Worm (Caenorhabditis elegans): Measurements from ENCODE around the gene mdt-30.

The mdt-30 gene

DNA sequence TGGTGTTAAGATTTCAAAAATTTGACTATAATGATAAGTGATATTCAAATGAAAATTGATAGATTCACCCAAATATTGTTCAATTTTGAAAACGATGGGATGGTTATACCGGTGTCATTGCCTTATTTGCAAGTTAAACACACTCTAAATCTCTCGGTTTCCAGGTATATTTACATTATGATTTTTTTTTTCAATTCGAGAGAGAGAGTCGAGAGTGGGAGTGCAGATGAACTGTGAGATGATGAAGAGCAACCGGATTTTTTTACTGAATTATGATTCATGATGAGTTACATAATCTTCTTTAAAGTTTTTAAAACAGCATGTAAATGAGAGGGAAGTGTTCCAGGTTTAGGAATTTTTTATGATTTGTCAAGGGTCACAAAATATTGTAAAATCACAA, 5.7 kb upstream of the mdt-30 start, which contains the start of gene F44B9.10:
F44B9.10 (minus strand) TSS at position 101 of the 400 bp plus-strand sequence.
- TF ChIP-seq mab-5 (tag; optimal IDR thresholded peaks at IDR 0.05) (no peak), nhr-237 (tag; optimal IDR thresholded peaks at IDR 0.05) (no peak), Y55F3AM.14 (GFP tag; optimal IDR thresholded peaks at IDR 0.05) (no peak), ztf-11 (tag; optimal IDR thresholded peaks at IDR 0.05) (no peak), ama-1 (optimal IDR thresholded peaks at IDR 0.05) (no peak), nhr-12 (tag; optimal IDR thresholded peaks at IDR 0.05) (no peak), blmp-1 (tag; optimal IDR thresholded peaks at IDR 0.05; ENCODE audit: insufficient read depth) (no peak), ceh-16 (tag; optimal IDR thresholded peaks at IDR 0.05) (no peak), nhr-10 (tag; optimal IDR thresholded peaks at IDR 0.05) (no peak), lin-13 (GFP tag; optimal IDR thresholded peaks at IDR 0.05) (no peak), egl-27 (tag; optimal IDR thresholded peaks at IDR 0.05) (no peak), nhr-129 (tag; optimal IDR thresholded peaks at IDR 0.05) (no peak)

DNA sequence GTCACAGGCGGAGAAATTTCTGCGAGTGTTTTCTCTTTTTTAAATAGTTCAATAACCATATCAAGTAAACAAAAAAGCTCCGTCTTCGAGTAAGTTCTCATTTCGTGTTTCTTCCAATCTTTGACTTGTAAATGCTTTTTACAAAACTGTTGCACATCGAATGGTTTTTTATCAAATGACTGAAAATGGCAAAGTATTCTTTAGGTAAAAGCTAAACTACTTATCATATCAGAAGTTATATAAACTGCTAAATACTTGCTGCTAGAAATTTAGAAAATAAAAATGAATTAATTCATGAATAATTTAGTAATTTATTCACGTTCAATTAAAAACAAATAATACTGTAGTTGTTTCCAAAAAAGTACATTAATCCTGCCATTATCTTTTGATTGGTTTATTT, 3.1 kb upstream of the mdt-30 start, which contains the start of gene F44B9.9:
F44B9.9 (minus strand) TSS at position 101 of the 400 bp plus-strand sequence.
- TF ChIP-seq elt-1 (tag; optimal IDR thresholded peaks at IDR 0.05) (no peak), sem-4 (tag; optimal IDR thresholded peaks at IDR 0.05) (no peak), R02D3.7 (tag; optimal IDR thresholded peaks at IDR 0.05) (no peak), lin-11 (tag; optimal IDR thresholded peaks at IDR 0.05) (no peak), snpc-4 (tag; optimal IDR thresholded peaks at IDR 0.05) (no peak), mdl-1 (tag; optimal IDR thresholded peaks at IDR 0.05) (no peak), fos-1 (tag; optimal IDR thresholded peaks at IDR 0.05) (no peak), unc-55 (GFP tag; optimal IDR thresholded peaks at IDR 0.05) (no peak), nhr-11 (tag; optimal IDR thresholded peaks at IDR 0.05) (no peak), C34F6.9 (tag; optimal IDR thresholded peaks at IDR 0.05) (no peak), ama-1 (optimal IDR thresholded peaks at IDR 0.05) (no peak), ztf-1 (GFP tag; conservative IDR thresholded peaks at IDR 0.05) (no peak), nhr-12 (tag; optimal IDR thresholded peaks at IDR 0.05) (no peak), peb-1 (tag; optimal IDR thresholded peaks at IDR 0.05) (no peak), nhr-25 (tag; optimal IDR thresholded peaks at IDR 0.05) (no peak), aly-2 (tag; optimal IDR thresholded peaks at IDR 0.05) (no peak), lsy-2 (tag; optimal IDR thresholded peaks at IDR 0.05) (no peak), sma-3 (GFP tag; optimal IDR thresholded peaks at IDR 0.05) (no peak), F13H6.1 (tag; optimal IDR thresholded peaks at IDR 0.05) (no peak)

DNA sequence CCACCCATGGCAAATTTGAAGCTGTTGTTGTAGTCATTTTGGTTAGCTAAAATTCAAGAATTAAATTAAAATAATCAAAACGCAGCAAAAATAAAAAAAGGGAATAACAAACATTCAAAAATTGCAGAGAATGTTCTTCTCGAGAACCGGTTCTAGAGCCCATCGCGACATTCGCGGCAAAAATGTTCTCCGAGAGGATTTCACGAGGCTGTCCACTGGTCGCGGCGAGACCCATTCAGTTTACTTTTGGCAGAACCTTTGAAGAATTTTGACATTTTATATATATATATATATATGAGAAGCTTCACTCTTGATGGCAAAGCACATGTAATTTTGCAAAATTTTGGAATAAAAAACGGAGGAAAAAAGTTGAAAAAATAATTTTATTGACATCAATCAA, 1.6 kb upstream of the mdt-30 start, which contains the start of gene F44B9.8:
F44B9.8 (minus strand) TSS at position 163 of the 400 bp plus-strand sequence.
- TF ChIP-seq mbf-1 (tag; optimal IDR thresholded peaks at IDR 0.05), result no peak
- peak; percentile 57 for TF ChIP-seq sma-3 (GFP tag; optimal IDR thresholded peaks at IDR 0.05)
- TF ChIP-seq snpc-4 (tag; optimal IDR thresholded peaks at IDR 0.05), result no peak
- peak; percentile 71 for TF ChIP-seq gmeb-1 (tag; optimal IDR thresholded peaks at IDR 0.05)
- TF ChIP-seq lin-39 (tag; optimal IDR thresholded peaks at IDR 0.05), result no peak
- peak; percentile 38 for TF ChIP-seq fos-1 (tag; optimal IDR thresholded peaks at IDR 0.05)
- TF ChIP-seq ztf-4 (tag; optimal IDR thresholded peaks at IDR 0.05), result no peak
- TF ChIP-seq sma-9 (GFP tag; optimal IDR thresholded peaks at IDR 0.05), result peak; percentile 50
- TF ChIP-seq sma-9 (tag; optimal IDR thresholded peaks at IDR 0.05), result no peak
- peak; percentile 69 for TF ChIP-seq F13H6.1 (tag; optimal IDR thresholded peaks at IDR 0.05)
- TF ChIP-seq lin-13 (GFP tag; optimal IDR thresholded peaks at IDR 0.05), result peak; percentile 63
- no peak for TF ChIP-seq ztf-1 (GFP tag; conservative IDR thresholded peaks at IDR 0.05)
- TF ChIP-seq nhr-21 (tag; optimal IDR thresholded peaks at IDR 0.05), result no peak
- peak; percentile 72 for TF ChIP-seq unc-55 (GFP tag; optimal IDR thresholded peaks at IDR 0.05)
- TF ChIP-seq crh-2 (tag; optimal IDR thresholded peaks at IDR 0.05), result peak; percentile 81
- TF ChIP-seq nhr-237 (tag; optimal IDR thresholded peaks at IDR 0.05), result no peak
- TF ChIP-seq R02D3.7 (tag; optimal IDR thresholded peaks at IDR 0.05), result no peak
- peak; percentile 75 for TF ChIP-seq nhr-25 (tag; optimal IDR thresholded peaks at IDR 0.05)
- peak; percentile 40 for TF ChIP-seq sem-4 (tag; optimal IDR thresholded peaks at IDR 0.05)
- TF ChIP-seq C34F6.9 (tag; optimal IDR thresholded peaks at IDR 0.05), result peak; percentile 41
- TF ChIP-seq lsy-2 (tag; optimal IDR thresholded peaks at IDR 0.05), result peak; percentile 15 to 83
- no peak for TF ChIP-seq nhr-129 (tag; optimal IDR thresholded peaks at IDR 0.05)
- TF ChIP-seq blmp-1 (tag; optimal IDR thresholded peaks at IDR 0.05; ENCODE audit: insufficient read depth), result peak; percentile 23

ce11 chrIII:8022077-8022476, 5.8 kb downstream of the mdt-30 start, which contains the start of gene F44B9.2:
Gene F44B9.2, plus strand, starts transcription at chrIII:8022463.
- TF ChIP-seq nhr-21 (tag; optimal IDR thresholded peaks at IDR 0.05) (no peak), unc-39 (tag; optimal IDR thresholded peaks at IDR 0.05) (no peak), sma-9 (GFP tag; optimal IDR thresholded peaks at IDR 0.05) (no peak), sma-9 (tag; optimal IDR thresholded peaks at IDR 0.05) (no peak), aly-2 (tag; optimal IDR thresholded peaks at IDR 0.05) (no peak), ztf-11 (tag; optimal IDR thresholded peaks at IDR 0.05) (no peak), nhr-12 (tag; optimal IDR thresholded peaks at IDR 0.05) (no peak), lin-11 (tag; optimal IDR thresholded peaks at IDR 0.05) (no peak), ceh-16 (tag; optimal IDR thresholded peaks at IDR 0.05) (no peak), zag-1 (tag; optimal IDR thresholded peaks at IDR 0.05) (no peak), lin-13 (GFP tag; optimal IDR thresholded peaks at IDR 0.05) (no peak), Y55F3AM.14 (GFP tag; optimal IDR thresholded peaks at IDR 0.05) (no peak), elt-3 (tag; optimal IDR thresholded peaks at IDR 0.05) (no peak), sem-4 (tag; optimal IDR thresholded peaks at IDR 0.05) (no peak), blmp-1 (tag; optimal IDR thresholded peaks at IDR 0.05; ENCODE audit: insufficient read depth) (no peak), crh-2 (tag; optimal IDR thresholded peaks at IDR 0.05) (no peak)
